2 fruit fly cellular contexts compared by ENCODE assay signal in the genomic region with DNA sequence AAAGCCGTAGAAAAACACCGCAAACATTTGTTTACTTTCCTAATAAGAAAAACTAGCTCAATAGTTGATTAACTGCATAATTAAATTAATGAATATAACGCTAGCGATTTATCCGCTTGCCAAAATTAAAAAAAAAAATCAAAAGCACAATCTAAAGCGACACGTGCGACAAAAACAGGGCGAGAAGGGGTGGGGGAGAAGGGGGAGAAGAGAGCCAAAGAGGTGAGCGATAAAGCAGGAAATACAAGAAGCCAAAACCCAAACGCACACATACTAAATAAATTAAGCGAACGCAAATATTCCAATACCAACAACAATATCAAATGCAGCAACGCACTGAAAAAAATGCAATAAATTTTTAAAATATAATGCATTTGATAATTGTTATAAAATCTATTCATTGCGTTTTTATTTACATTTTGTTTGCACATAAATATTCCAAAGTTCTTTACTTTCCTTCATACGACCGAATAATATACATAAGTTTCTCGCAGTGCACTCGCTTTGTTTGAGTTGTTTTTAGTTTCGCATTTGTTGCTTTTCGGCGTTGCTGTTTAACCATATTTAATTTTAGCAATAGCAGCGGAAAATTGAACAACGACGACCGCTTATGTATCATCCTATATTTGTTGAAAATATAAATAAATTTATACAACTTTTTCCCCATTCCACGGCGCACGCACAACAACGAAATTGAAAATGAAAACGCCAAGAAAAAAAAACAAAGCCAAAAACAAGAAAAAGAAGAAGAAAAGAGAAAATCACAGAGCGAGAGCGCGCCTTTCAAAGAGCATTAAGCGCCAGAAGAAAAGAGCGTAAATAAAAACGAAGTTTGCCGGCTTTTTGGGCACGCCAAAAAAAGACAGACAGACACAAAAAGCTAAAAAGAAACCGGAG.
A peak's percentile ranks its signal among the peaks of the same experiment; 100 is the strongest.
TF ChIP-seq lines count a peak whose summit lies in the region.

No protein-coding gene starts in this region.

TF ChIP-seq in whole organism, embryonic, 481 proteins besides CTCF, POLR2A, EP300 and RAD21 (continued from another document and continues in another):
- TF ChIP-seq cas (GFP tag; IDR thresholded peaks at IDR 0.05; lab: Robert Waterston, UW) (peak; percentile 89), p53 (GFP tag; optimal IDR thresholded peaks at IDR 0.05; lab: Kevin White, UChicago) (peak; percentile 45), cato (GFP tag; optimal IDR thresholded peaks at IDR 0.05; lab: Kevin White, UChicago; ENCODE audit: borderline replicate concordance) (peak; percentile 80), CG18262 (tag; optimal IDR thresholded peaks at IDR 0.05; lab: Kevin White, UChicago) (peak; percentile 94), CG18011 (GFP tag; optimal IDR thresholded peaks at IDR 0.05; lab: Kevin White, UChicago) (peak; percentile 85), CG17328 (GFP tag; IDR thresholded peaks at IDR 0.05; lab: Robert Waterston, UW) (peak; percentile 94), wdn (GFP tag; IDR thresholded peaks at IDR 0.05; lab: Robert Waterston, UW) (peak; percentile 90), CG30403 (GFP tag; optimal IDR thresholded peaks at IDR 0.05; lab: Kevin White, UChicago) (peak; percentile 96), Spps (tag; optimal IDR thresholded peaks at IDR 0.05; lab: Kevin White, UChicago) (peak; percentile 85), HHEX (GFP tag; optimal IDR thresholded peaks at IDR 0.05; lab: Kevin White, UChicago) (peak; percentile 95), exex (tag; optimal IDR thresholded peaks at IDR 0.05; lab: Kevin White, UChicago) (peak; percentile 80), CG15479 (GFP tag; optimal IDR thresholded peaks at IDR 0.05; lab: Kevin White, UChicago) (no peak), CG1233 (GFP tag; optimal IDR thresholded peaks at IDR 0.05; lab: Kevin White, UChicago) (peak; percentile 94), MTF-1 (GFP tag; optimal IDR thresholded peaks at IDR 0.05; lab: Kevin White, UChicago; ENCODE audit: borderline replicate concordance) (peak; percentile 82), CG8290 (GFP tag; optimal IDR thresholded peaks at IDR 0.05; lab: Kevin White, UChicago) (peak; percentile 81), CG8290 (tag; optimal IDR thresholded peaks at IDR 0.05; lab: Kevin White, UChicago) (peak in 1 of 2 experiments; percentile 86), HLHmδ (GFP tag; optimal IDR thresholded peaks at IDR 0.05; lab: Kevin White, UChicago) (no peak), CG12104 (GFP tag; optimal IDR thresholded peaks at IDR 0.05; lab: Kevin White, UChicago) (peak; percentile 91), CG10366 (GFP tag; IDR thresholded peaks at IDR 0.05; lab: Robert Waterston, UW) (peak; percentile 96), kay (GFP tag; optimal IDR thresholded peaks at IDR 0.05; lab: Kevin White, UChicago) (peak; percentile 84), kah (GFP tag; optimal IDR thresholded peaks at IDR 0.05; lab: Kevin White, UChicago) (peak; percentile 90), stwl (tag; optimal IDR thresholded peaks at IDR 0.05; lab: Kevin White, UChicago) (no peak), CG9932 (GFP tag; IDR thresholded peaks at IDR 0.05; lab: Robert Waterston, UW) (peak; percentile 93), YL-1 (GFP tag; optimal IDR thresholded peaks at IDR 0.05; lab: Kevin White, UChicago) (peak; percentile 84), CG10274 (GFP tag; optimal IDR thresholded peaks at IDR 0.05; lab: Kevin White, UChicago) (peak; percentile 86), Oaz (GFP tag; IDR thresholded peaks at IDR 0.05; lab: Robert Waterston, UW) (peak; percentile 96), Ssrp (tag; optimal IDR thresholded peaks at IDR 0.05; lab: Kevin White, UChicago) (peak; percentile 95), sisA (GFP tag; IDR thresholded peaks at IDR 0.05; lab: Robert Waterston, UW) (peak; percentile 96), tin (GFP tag; optimal IDR thresholded peaks at IDR 0.05; lab: Kevin White, UChicago) (peak; percentile 93), Dad (GFP tag; optimal IDR thresholded peaks at IDR 0.05; lab: Kevin White, UChicago) (peak; percentile 91), Dbx (GFP tag; IDR thresholded peaks at IDR 0.05; lab: Robert Waterston, UW) (peak; percentile 97), fd96Cb (tag; optimal IDR thresholded peaks at IDR 0.05; lab: Kevin White, UChicago) (peak; percentile 96), CG10462 (GFP tag; optimal IDR thresholded peaks at IDR 0.05; lab: Kevin White, UChicago) (peak; percentile 88), z (GFP tag; IDR thresholded peaks at IDR 0.05; lab: Robert Waterston, UW) (peak; percentile 61; the same call in 1 of the 3 replicates), CG8281 (tag; optimal IDR thresholded peaks at IDR 0.05; lab: Kevin White, UChicago) (peak; percentile 84), CG5180 (GFP tag; optimal IDR thresholded peaks at IDR 0.05; lab: Kevin White, UChicago) (peak; percentile 88), ci (GFP tag; IDR thresholded peaks at IDR 0.05; lab: Robert Waterston, UW) (peak; percentile 97), ewg (GFP tag; optimal IDR thresholded peaks at IDR 0.05; lab: Kevin White, UChicago) (peak; percentile 91), CG13775 (GFP tag; optimal IDR thresholded peaks at IDR 0.05; lab: Kevin White, UChicago) (peak; percentile 94), Neu2 (GFP tag; optimal IDR thresholded peaks at IDR 0.05; lab: Kevin White, UChicago; ENCODE audit: borderline replicate concordance) (no peak), tio (GFP tag; optimal IDR thresholded peaks at IDR 0.05; lab: Kevin White, UChicago) (peak; percentile 91), CG1024 (GFP tag; IDR thresholded peaks at IDR 0.05; lab: Robert Waterston, UW) (peak; percentile 92), ftz-f1 (GFP tag; optimal IDR thresholded peaks at IDR 0.05; lab: Kevin White, UChicago) (peak; percentile 6), Side (GFP tag; optimal IDR thresholded peaks at IDR 0.05; lab: Kevin White, UChicago) (peak; percentile 77), danr (GFP tag; IDR thresholded peaks at IDR 0.05; lab: Robert Waterston, UW) (peak; percentile 90), CG6791 (GFP tag; IDR thresholded peaks at IDR 0.05; lab: Robert Waterston, UW; ENCODE audit: partially characterized antibody) (no peak), Dip2 (GFP tag; IDR thresholded peaks at IDR 0.05; lab: Robert Waterston, UW) (0 out of 2 replicates have a peak, but pooled peaks have one; percentile 62), CG2889 (GFP tag; IDR thresholded peaks at IDR 0.05; lab: Robert Waterston, UW) (peak; percentile 93), CG11456 (GFP tag; IDR thresholded peaks at IDR 0.05; lab: Robert Waterston, UW) (peak; percentile 94), Hmx (GFP tag; optimal IDR thresholded peaks at IDR 0.05; lab: Kevin White, UChicago) (peak; percentile 82), nau (GFP tag; optimal IDR thresholded peaks at IDR 0.05; lab: Kevin White, UChicago) (peak; percentile 95), chn (GFP tag; optimal IDR thresholded peaks at IDR 0.05; lab: Kevin White, UChicago) (peak; percentile 81), Blimp-1 (GFP tag; optimal IDR thresholded peaks at IDR 0.05; lab: Kevin White, UChicago) (peak; percentile 94), croc (GFP tag; conservative IDR thresholded peaks at IDR 0.05; lab: Robert Waterston, UW) (peak; percentile 91), CG4707 (GFP tag; optimal IDR thresholded peaks at IDR 0.05; lab: Kevin White, UChicago) (peak; percentile 81), unc-4 (GFP tag; IDR thresholded peaks at IDR 0.05; lab: Robert Waterston, UW; ENCODE audit: partially characterized antibody) (no peak), maf-S (GFP tag; optimal IDR thresholded peaks at IDR 0.05; lab: Kevin White, UChicago) (peak; percentile 86), knrl (GFP tag; IDR thresholded peaks at IDR 0.05; lab: Robert Waterston, UW; ENCODE audit: partially characterized antibody) (no peak)

TF ChIP-seq in whole organism, prepupa, 60 proteins besides CTCF, POLR2A, EP300 and RAD21 (continued from another document):
- TF ChIP-seq CG8119 (GFP tag; IDR thresholded peaks at IDR 0.05; lab: Robert Waterston, UW) = peak; percentile 95
- peak; percentile 92 for TF ChIP-seq CG11762 (GFP tag; optimal IDR thresholded peaks at IDR 0.05; lab: Kevin White, UChicago; ENCODE audit: insufficient read depth)
- TF ChIP-seq salr (GFP tag; optimal IDR thresholded peaks at IDR 0.05; lab: Kevin White, UChicago) = peak; percentile 68 to 91
- TF ChIP-seq CG10631 (GFP tag; optimal IDR thresholded peaks at IDR 0.05; lab: Kevin White, UChicago) = peak; percentile 94
- TF ChIP-seq CG1621 (tag; optimal IDR thresholded peaks at IDR 0.05; lab: Kevin White, UChicago) = peak; percentile 84
- peak; percentile 97 for TF ChIP-seq CG32006 (GFP tag; optimal IDR thresholded peaks at IDR 0.05; lab: Kevin White, UChicago)
- peak; percentile 95 for TF ChIP-seq CG8632 (GFP tag; optimal IDR thresholded peaks at IDR 0.05; lab: Kevin White, UChicago)
- peak; percentile 96 for TF ChIP-seq CG6163 (GFP tag; IDR thresholded peaks at IDR 0.05; lab: Robert Waterston, UW)
- TF ChIP-seq spab (GFP tag; optimal IDR thresholded peaks at IDR 0.05; lab: Kevin White, UChicago) = peak; percentile 84
- peak; percentile 86 for TF ChIP-seq CG6808 (GFP tag; optimal IDR thresholded peaks at IDR 0.05; lab: Kevin White, UChicago)
- peak; percentile 96 for TF ChIP-seq Sox14 (GFP tag; optimal IDR thresholded peaks at IDR 0.05; lab: Kevin White, UChicago)
- TF ChIP-seq dsx (GFP tag; optimal IDR thresholded peaks at IDR 0.05; lab: Kevin White, UChicago; ENCODE audit: poor library complexity, severe bottlenecking) = peak; percentile 89
- TF ChIP-seq fkh (GFP tag; optimal IDR thresholded peaks at IDR 0.05; lab: Kevin White, UChicago) = peak; percentile 78
TF ChIP-seq in whole organism, prepupa: peak in this region for 60.
